Worm (Caenorhabditis elegans): Measurements from ENCODE around the gene B0403.3.

ce11 chrX:7050290-7050689, 12.8 kb downstream of the B0403.3 start, which contains the start of gene ubc-17:
- TF ChIP-seq unc-130 (GFP tag; optimal IDR thresholded peaks at IDR 0.05) (no peak), nhr-28 (tag; optimal IDR thresholded peaks at IDR 0.05) (no peak)

All from whole organism, L4 larva.